Fruit fly (Drosophila melanogaster) whole organism, embryonic: ENCODE measurements around the gene piwi.

Source experiments
- B-H2 ChIP-seq: fragments of 200-800 bp; sonication (Bioruptor generic); optimal IDR thresholded peaks from 2 replicates; lab custom pipeline; 2018; ENCODE audit warnings: missing biosample characterization, mild to moderate bottlenecking, missing genetic modification characterization
- BEAF-32 ChIP-seq: fragments of 200-800 bp; sonication (Bioruptor generic); optimal IDR thresholded peaks from 3 replicates; lab custom pipeline; 2017; ENCODE audit warnings: missing biosample characterization, missing genetic modification characterization, mild to moderate bottlenecking, moderate library complexity, missing genetic modification reagents
- CG10979 ChIP-seq: fragments of 200-800 bp; sonication (Bioruptor generic); optimal IDR thresholded peaks from 2 replicates; lab custom pipeline; 2018; ENCODE audit warnings: missing biosample characterization, mild to moderate bottlenecking, missing genetic modification characterization, moderate library complexity
- CG13775 ChIP-seq: fragments of 200-800 bp; sonication (Bioruptor generic); optimal IDR thresholded peaks from 3 replicates; lab custom pipeline; 2017; ENCODE audit warnings: missing biosample characterization, mild to moderate bottlenecking, missing genetic modification characterization
- CG15514 ChIP-seq: fragments of 200-800 bp; sonication (Bioruptor generic); optimal IDR thresholded peaks from 3 replicates; lab custom pipeline; 2017; ENCODE audit warnings: missing biosample characterization, missing genetic modification characterization, mild to moderate bottlenecking, moderate library complexity, missing genetic modification reagents
- CG15601 ChIP-seq: fragments of 200-800 bp; sonication (Bioruptor generic); optimal IDR thresholded peaks from 3 replicates; lab custom pipeline; 2019; ENCODE audit warnings: missing biosample characterization, mild to moderate bottlenecking, missing genetic modification characterization, moderate library complexity
- CG1792 ChIP-seq: fragments of 200-800 bp; sonication (Bioruptor generic); optimal IDR thresholded peaks from 2 replicates; lab custom pipeline; 2016; ENCODE audit warnings: missing biosample characterization, missing genetic modification characterization
- CG30020 ChIP-seq: fragments of 200-800 bp; optimal IDR thresholded peaks from 2 replicates; lab custom pipeline; 2019; ENCODE audit warnings: missing biosample characterization, mild to moderate bottlenecking, missing genetic modification characterization, moderate library complexity
- CG32767 ChIP-seq: fragments of 200-800 bp; sonication (Bioruptor generic); IDR thresholded peaks from 2 replicates; pipeline ENCODE4 v1.3.6; 2022; ENCODE audit warnings: missing biosample characterization, missing genetic modification characterization
- CG8944 ChIP-seq: fragments of 200-800 bp; sonication (Bioruptor generic); optimal IDR thresholded peaks from 3 replicates; lab custom pipeline; 2016; ENCODE audit warnings: missing biosample characterization, missing genetic modification characterization
- CG9437 ChIP-seq: fragments of 200-800 bp; sonication (Bioruptor generic); optimal IDR thresholded peaks from 2 replicates; lab custom pipeline; 2018; ENCODE audit warnings: missing biosample characterization, mild to moderate bottlenecking, missing genetic modification characterization
- CTCF ChIP-seq: fragments of 200-800 bp; sonication (Bioruptor generic); optimal IDR thresholded peaks from 2 replicates; lab custom pipeline; 2017; ENCODE audit warnings: missing biosample characterization, mild to moderate bottlenecking, missing genetic modification characterization, moderate library complexity
- CoRest ChIP-seq: fragments of 200-800 bp; sonication (Bioruptor generic); optimal IDR thresholded peaks from 3 replicates; lab custom pipeline; 2018; ENCODE audit warnings: missing biosample characterization, mild to moderate bottlenecking, missing genetic modification characterization, moderate library complexity
- Dbx ChIP-seq: fragments of 200-800 bp; sonication (Bioruptor generic); IDR thresholded peaks from 3 replicates; pipeline ENCODE4 v1.3.6; 2022; ENCODE audit warnings: missing biosample characterization, missing genetic modification characterization
- Dip3 ChIP-seq: fragments of 200-800 bp; sonication (Bioruptor generic); optimal IDR thresholded peaks from 3 replicates; lab custom pipeline; 2016; ENCODE audit warnings: missing biosample characterization, missing genetic modification characterization
- Doc3 ChIP-seq: fragments of 200-800 bp; sonication (Bioruptor generic); IDR thresholded peaks from 3 replicates; pipeline ENCODE4 v1.3.6; 2022; ENCODE audit warnings: missing biosample characterization, missing genetic modification characterization; ENCODE audit not compliant: partially characterized antibody
- Dp ChIP-seq: fragments of 200-800 bp; sonication (Bioruptor generic); optimal IDR thresholded peaks from 2 replicates; lab custom pipeline; 2018; ENCODE audit warnings: missing biosample characterization, mild to moderate bottlenecking, missing genetic modification characterization, moderate library complexity
- E2f2 ChIP-seq: fragments of 200-800 bp; sonication (Bioruptor generic); IDR thresholded peaks from 2 replicates; pipeline ENCODE4 v1.3.6; 2022; ENCODE audit warnings: missing biosample characterization, missing genetic modification characterization
- Ets65A ChIP-seq: fragments of 200-800 bp; sonication (Bioruptor generic); peaks from one replicate; lab custom pipeline; 2016; ENCODE audit warnings: missing biosample characterization, missing genetic modification characterization
- H15 ChIP-seq: fragments of 200-800 bp; sonication (Bioruptor generic); IDR thresholded peaks from 3 replicates; pipeline ENCODE4 v1.3.6; 2022; ENCODE audit warnings: missing biosample characterization, missing genetic modification characterization
- Jarid2 ChIP-seq: fragments of 200-800 bp; sonication (Bioruptor generic); optimal IDR thresholded peaks from 3 replicates; lab custom pipeline; 2017; ENCODE audit warnings: mild to moderate bottlenecking, missing biosample characterization, missing genetic modification reagents, missing genetic modification characterization
- Mad ChIP-seq: fragments of 200-800 bp; sonication (Bioruptor generic); optimal IDR thresholded peaks from 2 replicates; lab custom pipeline; 2016; ENCODE audit warnings: missing biosample characterization, missing genetic modification characterization
- Ptx1 ChIP-seq: fragments of 200-800 bp; sonication (Bioruptor generic); IDR thresholded peaks from 2 replicates; pipeline ENCODE4 v1.3.6; 2022; ENCODE audit warnings: missing biosample characterization, missing genetic modification characterization
- Scr ChIP-seq: fragments of 200-800 bp; sonication (Bioruptor generic); IDR thresholded peaks from 2 replicates; pipeline ENCODE4 v1.3.6; 2022; ENCODE audit warnings: missing biosample characterization, missing genetic modification characterization; ENCODE audit not compliant: partially characterized antibody
- Side ChIP-seq: fragments of 200-800 bp; sonication (Bioruptor generic); optimal IDR thresholded peaks from 2 replicates; lab custom pipeline; 2016; ENCODE audit warnings: missing biosample characterization, missing genetic modification characterization
- Sox100B ChIP-seq: fragments of 200-800 bp; sonication (Bioruptor generic); optimal IDR thresholded peaks from 3 replicates; lab custom pipeline; 2018; ENCODE audit warnings: missing biosample characterization, mild to moderate bottlenecking, missing genetic modification characterization
- Sry-δ ChIP-seq: fragments of 200-800 bp; sonication (Bioruptor generic); optimal IDR thresholded peaks from 2 replicates; lab custom pipeline; 2016; ENCODE audit warnings: missing biosample characterization, missing genetic modification characterization
- Trl ChIP-seq, 3 experiments: fragments of >200 bp in 2 of 3; fragments of 200-800 bp in 1 of 3; sonication (Bioruptor generic) in 1 of 3; optimal IDR thresholded peaks; 2 replicates in 1 of 3; 3 replicates in 2 of 3; lab custom pipeline; 2016 to 2017; ENCODE audit warnings: missing biosample characterization in 1 of 3, missing genetic modification characterization in 1 of 3
- ab ChIP-seq: fragments of 200-800 bp; sonication (Bioruptor generic); optimal IDR thresholded peaks from 2 replicates; lab custom pipeline; 2016; ENCODE audit warnings: missing biosample characterization, missing genetic modification characterization
- ato ChIP-seq: fragments of 200-800 bp; sonication (Bioruptor generic); IDR thresholded peaks from 2 replicates; pipeline ENCODE4 v1.3.6; 2022; ENCODE audit warnings: missing biosample characterization, missing genetic modification characterization; ENCODE audit not compliant: partially characterized antibody
- bab2 ChIP-seq: fragments of 200-800 bp; sonication (Bioruptor generic); optimal IDR thresholded peaks from 2 replicates; lab custom pipeline; 2016; ENCODE audit warnings: missing biosample characterization, missing genetic modification characterization
- ci ChIP-seq: fragments of 200-800 bp; sonication (Bioruptor generic); IDR thresholded peaks from 3 replicates; pipeline ENCODE4 v1.3.6; 2022; ENCODE audit warnings: missing biosample characterization, missing genetic modification characterization
- dan ChIP-seq: fragments of 200-800 bp; sonication (Bioruptor generic); IDR thresholded peaks from 2 replicates; pipeline ENCODE4 v1.3.6; 2022; ENCODE audit warnings: missing biosample characterization, missing genetic modification characterization
- gro ChIP-seq: fragments of 200-800 bp; sonication (Bioruptor generic); optimal IDR thresholded peaks from 2 replicates; lab custom pipeline; 2016; ENCODE audit warnings: missing biosample characterization, missing genetic modification characterization
- kah ChIP-seq: fragments of 200-800 bp; sonication (Bioruptor generic); optimal IDR thresholded peaks from 2 replicates; lab custom pipeline; 2018; ENCODE audit warnings: missing biosample characterization, mild to moderate bottlenecking, missing genetic modification characterization
- lilli ChIP-seq: fragments of 200-800 bp; sonication (Bioruptor generic); optimal IDR thresholded peaks from 3 replicates; lab custom pipeline; 2016; ENCODE audit warnings: missing biosample characterization, missing genetic modification characterization
- maf-S ChIP-seq: fragments of 200-800 bp; sonication (Bioruptor generic); optimal IDR thresholded peaks from 2 replicates; lab custom pipeline; 2016; ENCODE audit warnings: missing biosample characterization, missing genetic modification characterization
- pnt ChIP-seq: fragments of 200-800 bp; sonication (Bioruptor generic); optimal IDR thresholded peaks from 3 replicates; lab custom pipeline; 2016; ENCODE audit warnings: missing biosample characterization, missing genetic modification characterization
- sens ChIP-seq: fragments of 200-800 bp; sonication (Bioruptor generic); peaks from one replicate; lab custom pipeline; 2016; ENCODE audit warnings: missing biosample characterization, missing genetic modification characterization
- sqz ChIP-seq: fragments of 200-800 bp; sonication (Bioruptor generic); optimal IDR thresholded peaks from 3 replicates; lab custom pipeline; 2018; ENCODE audit warnings: missing biosample characterization, mild to moderate bottlenecking, missing genetic modification characterization
- ssp ChIP-seq: fragments of 200-800 bp; sonication (Bioruptor generic); IDR thresholded peaks from 2 replicates; pipeline ENCODE4 v1.3.6; 2022; ENCODE audit warnings: missing biosample characterization, missing genetic modification characterization
- tx ChIP-seq: fragments of 200-800 bp; sonication (Bioruptor generic); optimal IDR thresholded peaks from 2 replicates; lab custom pipeline; 2016; ENCODE audit warnings: missing biosample characterization, missing genetic modification characterization
- zen2 ChIP-seq: fragments of 200-800 bp; sonication (Bioruptor generic); IDR thresholded peaks from 3 replicates; pipeline ENCODE4 v1.3.6; 2022; ENCODE audit warnings: missing biosample characterization, missing genetic modification characterization; ENCODE audit not compliant: partially characterized antibody
- zf30C ChIP-seq: fragments of 200-800 bp; sonication (Bioruptor generic); optimal IDR thresholded peaks from 3 replicates; lab custom pipeline; 2018; ENCODE audit warnings: missing biosample characterization, mild to moderate bottlenecking, missing genetic modification characterization
- zfh2 ChIP-seq: fragments of 200-800 bp; sonication (Bioruptor generic); optimal IDR thresholded peaks from 2 replicates; lab custom pipeline; 2016; ENCODE audit warnings: missing biosample characterization, missing genetic modification characterization

Gene piwi

dm6 chr2L:10989162-10989561 lies 1.9 kb upstream of the piwi start, which contains the start of gene TTLL4A (continued):
- peak; percentile 32 for TF ChIP-seq tx
- peak; percentile 7 for TF ChIP-seq bab2 (GFP tag; lab: Kevin White, UChicago)
- peak; percentile 91 for TF ChIP-seq CoRest (tag; lab: Kevin White, UChicago)
- TF ChIP-seq sqz (GFP tag; lab: Kevin White, UChicago): no peak
- no peak for TF ChIP-seq ab (GFP tag; lab: Kevin White, UChicago)
- peak; percentile 82 for TF ChIP-seq sens
- TF ChIP-seq CTCF (GFP tag; lab: Kevin White, UChicago): peak; percentile 45
- peak; percentile 96 for TF ChIP-seq ato (GFP tag; lab: Robert Waterston, UW)
- peak; percentile 50 for TF ChIP-seq gro (GFP tag; lab: Kevin White, UChicago)
- TF ChIP-seq Trl (optimal IDR thresholded peaks at IDR 0.05; lab: Kevin White, UChicago): no peak
- TF ChIP-seq Trl (GFP tag; optimal IDR thresholded peaks at IDR 0.05; lab: Kevin White, UChicago): peak; percentile 39
- TF ChIP-seq ssp: no peak
- peak; percentile 43 for TF ChIP-seq lilli (GFP tag; lab: Kevin White, UChicago)
- peak; percentile 97 for TF ChIP-seq BEAF-32 (GFP tag; lab: Kevin White, UChicago)
- TF ChIP-seq Dbx (GFP tag; lab: Robert Waterston, UW): 0 out of 3 replicates have a peak, but pooled peaks have one; percentile 44
- no peak for TF ChIP-seq CG15601 (tag; lab: Kevin White, UChicago)
- TF ChIP-seq Dip3 (GFP tag; lab: Kevin White, UChicago): peak; percentile 81
- no peak for TF ChIP-seq zf30C (GFP tag; lab: Kevin White, UChicago)
- peak; percentile 23 for TF ChIP-seq Side (GFP tag; lab: Kevin White, UChicago)
- peak; percentile 3 for TF ChIP-seq CG1792 (GFP tag; lab: Kevin White, UChicago)
- TF ChIP-seq Scr (GFP tag; lab: Robert Waterston, UW): peak; percentile 98
- peak; percentile 96 for TF ChIP-seq Sry-δ
- TF ChIP-seq Mad (GFP tag; lab: Kevin White, UChicago): peak; percentile 19
- TF ChIP-seq zfh2 (GFP tag; lab: Kevin White, UChicago): peak; percentile 46
- no peak for TF ChIP-seq ci (GFP tag; lab: Robert Waterston, UW)
- TF ChIP-seq maf-S (GFP tag; lab: Kevin White, UChicago): peak; percentile 7
- peak; percentile 96 for TF ChIP-seq zen2 (GFP tag; lab: Robert Waterston, UW)
- TF ChIP-seq B-H2 (GFP tag; lab: Kevin White, UChicago): peak; percentile 14

- peak; percentile 78 for TF ChIP-seq CG32767 (GFP tag; lab: Robert Waterston, UW)
- peak; percentile 29 for TF ChIP-seq sens
- TF ChIP-seq dan (GFP tag; lab: Robert Waterston, UW): no peak
- TF ChIP-seq Jarid2: no peak
- TF ChIP-seq CG15601 (tag; lab: Kevin White, UChicago): no peak
- no peak for TF ChIP-seq CG9437 (GFP tag; lab: Kevin White, UChicago)
- TF ChIP-seq CG10979 (tag; lab: Kevin White, UChicago): no peak
- no peak for TF ChIP-seq CoRest (tag; lab: Kevin White, UChicago)
- TF ChIP-seq kah (GFP tag; lab: Kevin White, UChicago): no peak
- no peak for TF ChIP-seq Sox100B (GFP tag; lab: Kevin White, UChicago)
- TF ChIP-seq CG13775 (GFP tag; lab: Kevin White, UChicago): no peak
- peak; percentile 43 for TF ChIP-seq Ets65A (GFP tag; lab: Kevin White, UChicago)
- peak; percentile 31 for TF ChIP-seq Dp
- TF ChIP-seq pnt: no peak
- no peak for TF ChIP-seq CG8944 (GFP tag; lab: Kevin White, UChicago)
- TF ChIP-seq E2f2 (GFP tag; lab: Robert Waterston, UW): peak; percentile 65
- peak; percentile 83 for TF ChIP-seq CG15514 (GFP tag; lab: Kevin White, UChicago)
- no peak for TF ChIP-seq H15 (GFP tag; lab: Robert Waterston, UW)
- TF ChIP-seq Ptx1 (GFP tag; lab: Robert Waterston, UW): no peak
- TF ChIP-seq Doc3 (GFP tag; lab: Robert Waterston, UW): no peak
- no peak for TF ChIP-seq CG30020 (tag; lab: Kevin White, UChicago)
Measured at dm6 chr2L:10988026-10988425, 806 bp upstream of the piwi start.
